Fruit fly (Drosophila melanogaster) whole organism, embryonic: ENCODE measurements around the gene Bug22.

Experiments
- B-H2 ChIP-seq: fragments of 200-800 bp; sonication (Bioruptor generic); optimal IDR thresholded peaks from 2 replicates; lab custom pipeline; 2018; ENCODE audit warnings: missing biosample characterization, mild to moderate bottlenecking, missing genetic modification characterization
- BtbVII ChIP-seq: fragments of 200-800 bp; sonication (Bioruptor generic); optimal IDR thresholded peaks from 3 replicates; lab custom pipeline; 2017; ENCODE audit warnings: missing biosample characterization, mild to moderate bottlenecking, missing genetic modification characterization
- CG12219 ChIP-seq: fragments of 200-800 bp; sonication (Bioruptor generic); optimal IDR thresholded peaks from 3 replicates; lab custom pipeline; 2018; ENCODE audit warnings: missing biosample characterization, mild to moderate bottlenecking, missing genetic modification characterization
- CG14710 ChIP-seq: fragments of 200-800 bp; sonication (Bioruptor generic); optimal IDR thresholded peaks from 3 replicates; lab custom pipeline; 2019; ENCODE audit warnings: missing biosample characterization, mild to moderate bottlenecking, missing genetic modification characterization, moderate library complexity
- CG16863 ChIP-seq: fragments of 200-800 bp; sonication (Bioruptor generic); optimal IDR thresholded peaks from 3 replicates; lab custom pipeline; 2016; ENCODE audit warnings: missing biosample characterization, missing genetic modification characterization
- CG17568 ChIP-seq: fragments of 200-800 bp; sonication (Bioruptor generic); optimal IDR thresholded peaks from 2 replicates; lab custom pipeline; 2018; ENCODE audit warnings: missing biosample characterization, mild to moderate bottlenecking, missing genetic modification characterization, moderate library complexity
- CG17612 ChIP-seq: fragments of 200-800 bp; sonication (Bioruptor generic); IDR thresholded peaks from 2 replicates; pipeline ENCODE4 v1.3.6; 2022; ENCODE audit warnings: missing biosample characterization, missing genetic modification characterization
- CG17802 ChIP-seq: fragments of 200-800 bp; sonication (Bioruptor generic); optimal IDR thresholded peaks from 2 replicates; lab custom pipeline; 2018; ENCODE audit warnings: missing biosample characterization, mild to moderate bottlenecking, missing genetic modification characterization, moderate library complexity
- CG18262 ChIP-seq: fragments of 200-800 bp; optimal IDR thresholded peaks from 3 replicates; lab custom pipeline; 2019; ENCODE audit warnings: missing biosample characterization, mild to moderate bottlenecking, missing genetic modification characterization, moderate library complexity
- CG18764 ChIP-seq: fragments of 200-800 bp; sonication (Bioruptor generic); optimal IDR thresholded peaks from 3 replicates; lab custom pipeline; 2016; ENCODE audit warnings: missing biosample characterization, missing genetic modification characterization
- CG32532 ChIP-seq: fragments of 200-800 bp; sonication (Bioruptor generic); IDR thresholded peaks from 2 replicates; pipeline ENCODE4 v1.3.6; 2022; ENCODE audit warnings: missing biosample characterization, missing genetic modification characterization
- CG4854 ChIP-seq: fragments of 200-800 bp; sonication (Bioruptor generic); optimal IDR thresholded peaks from 2 replicates; lab custom pipeline; 2016; ENCODE audit warnings: missing biosample characterization, missing genetic modification characterization, inconsistent platforms
- CG5180 ChIP-seq: fragments of 200-800 bp; sonication (Bioruptor generic); optimal IDR thresholded peaks from 3 replicates; lab custom pipeline; 2017; ENCODE audit warnings: missing biosample characterization, missing genetic modification characterization, mild to moderate bottlenecking, moderate library complexity, missing genetic modification reagents
- CG6654 ChIP-seq: fragments of 200-800 bp; sonication (Bioruptor generic); optimal IDR thresholded peaks from 2 replicates; lab custom pipeline; 2017; ENCODE audit warnings: missing biosample characterization, mild to moderate bottlenecking, missing genetic modification characterization
- CG6689 ChIP-seq: fragments of 200-800 bp; sonication (Bioruptor generic); IDR thresholded peaks from 2 replicates; pipeline ENCODE4 v1.3.6; 2022; ENCODE audit warnings: missing biosample characterization, missing genetic modification characterization
- CG7556 ChIP-seq: fragments of 200-800 bp; sonication (Bioruptor generic); optimal IDR thresholded peaks from 2 replicates; lab custom pipeline; 2017; ENCODE audit warnings: missing biosample characterization, mild to moderate bottlenecking, missing genetic modification characterization
- CG8281 ChIP-seq: fragments of 200-800 bp; sonication (Bioruptor generic); optimal IDR thresholded peaks from 2 replicates; lab custom pipeline; 2018; ENCODE audit warnings: missing biosample characterization, mild to moderate bottlenecking, missing genetic modification characterization, moderate library complexity
- CG8765 ChIP-seq: fragments of 200-800 bp; sonication (Bioruptor generic); IDR thresholded peaks from 2 replicates; pipeline ENCODE4 v1.3.6; 2022; ENCODE audit warnings: missing biosample characterization, missing genetic modification characterization
- CG8944 ChIP-seq: fragments of 200-800 bp; sonication (Bioruptor generic); optimal IDR thresholded peaks from 3 replicates; lab custom pipeline; 2016; ENCODE audit warnings: missing biosample characterization, missing genetic modification characterization
- CkIIα-i1 ChIP-seq: fragments of 200-800 bp; sonication (Bioruptor generic); IDR thresholded peaks from 2 replicates; pipeline ENCODE4 v1.3.6; 2022; ENCODE audit warnings: missing biosample characterization, missing genetic modification characterization
- CoRest ChIP-seq: fragments of 200-800 bp; sonication (Bioruptor generic); optimal IDR thresholded peaks from 3 replicates; lab custom pipeline; 2018; ENCODE audit warnings: missing biosample characterization, mild to moderate bottlenecking, missing genetic modification characterization, moderate library complexity
- D19B ChIP-seq: fragments of 200-800 bp; sonication (Bioruptor generic); optimal IDR thresholded peaks from 2 replicates; lab custom pipeline; 2017; ENCODE audit warnings: missing biosample characterization, mild to moderate bottlenecking, missing genetic modification characterization
- Fer2 ChIP-seq: fragments of 200-800 bp; sonication (Bioruptor generic); optimal IDR thresholded peaks from 2 replicates; lab custom pipeline; 2018; ENCODE audit warnings: missing biosample characterization, mild to moderate bottlenecking, missing genetic modification characterization, moderate library complexity
- Fer3 ChIP-seq: fragments of 200-800 bp; sonication (Bioruptor generic); optimal IDR thresholded peaks from 2 replicates; lab custom pipeline; 2018; ENCODE audit warnings: missing biosample characterization, mild to moderate bottlenecking, missing genetic modification characterization, moderate library complexity
- GATAe ChIP-seq: fragments of 200-800 bp; sonication (Bioruptor generic); conservative IDR thresholded peaks from 2 replicates; pipeline ENCODE4 v1.3.6; 2022; ENCODE audit warnings: missing biosample characterization, missing genetic modification characterization
- Gug ChIP-seq: fragments of 200-800 bp; sonication (Bioruptor generic); IDR thresholded peaks from 4 replicates; pipeline ENCODE4 v1.3.6; 2022; ENCODE audit warnings: missing biosample characterization, missing genetic modification characterization
- Hr78 ChIP-seq, 2 experiments: fragments of 200-800 bp in 1 of 2; fragments of >200 bp in 1 of 2; sonication (Bioruptor generic) in 1 of 2; optimal IDR thresholded peaks; 2 replicates each; lab custom pipeline; 2017 to 2019; ENCODE audit warnings: missing biosample characterization in 2 of 2, missing genetic modification characterization in 2 of 2, mild to moderate bottlenecking in 1 of 2, moderate library complexity in 1 of 2
- MBD-R2 ChIP-seq: fragments of 200-800 bp; sonication (Bioruptor generic); IDR thresholded peaks from 2 replicates; pipeline ENCODE4 v1.3.6; 2022; ENCODE audit warnings: missing biosample characterization, missing genetic modification characterization
- PHDP ChIP-seq: fragments of 200-800 bp; sonication (Bioruptor generic); optimal IDR thresholded peaks from 3 replicates; lab custom pipeline; 2018; ENCODE audit warnings: missing biosample characterization, mild to moderate bottlenecking, missing genetic modification characterization, moderate library complexity
- Pdp1 ChIP-seq, 2 experiments: fragments of 200-800 bp; sonication (Bioruptor generic); optimal IDR thresholded peaks; 3 replicates each; lab custom pipeline; 2016; ENCODE audit warnings: missing biosample characterization in 2 of 2, missing genetic modification characterization in 2 of 2, mild to moderate bottlenecking in 1 of 2, moderate library complexity in 1 of 2
- Xrp1 ChIP-seq: fragments of 200-800 bp; sonication (Bioruptor generic); IDR thresholded peaks from 2 replicates; pipeline ENCODE4 v1.3.6; 2022; ENCODE audit warnings: missing biosample characterization, missing genetic modification characterization
- cas ChIP-seq: fragments of 200-800 bp; sonication (Bioruptor generic); IDR thresholded peaks from 2 replicates; pipeline ENCODE4 v1.3.6; 2022; ENCODE audit warnings: missing biosample characterization, missing genetic modification characterization
- corto ChIP-seq: fragments of 200-800 bp; sonication (Bioruptor generic); optimal IDR thresholded peaks from 2 replicates; lab custom pipeline; 2016; ENCODE audit warnings: missing biosample characterization, mild to moderate bottlenecking, missing genetic modification characterization, moderate library complexity
- crol ChIP-seq: fragments of 200-800 bp; sonication (Bioruptor generic); IDR thresholded peaks from 2 replicates; pipeline ENCODE4 v1.3.6; 2022; ENCODE audit warnings: missing biosample characterization, missing genetic modification characterization
- gcm2 ChIP-seq: fragments of 200-800 bp; sonication (Bioruptor generic); optimal IDR thresholded peaks from 2 replicates; lab custom pipeline; 2016; ENCODE audit warnings: missing biosample characterization, missing genetic modification characterization
- her ChIP-seq: fragments of 200-800 bp; sonication (Bioruptor generic); optimal IDR thresholded peaks from 2 replicates; lab custom pipeline; 2016; ENCODE audit warnings: missing biosample characterization, missing genetic modification characterization
- jigr1 ChIP-seq: fragments of 200-800 bp; sonication (Bioruptor generic); IDR thresholded peaks from 3 replicates; pipeline ENCODE4 v1.3.6; 2022; ENCODE audit warnings: missing biosample characterization, missing genetic modification characterization
- kah ChIP-seq: fragments of 200-800 bp; sonication (Bioruptor generic); optimal IDR thresholded peaks from 2 replicates; lab custom pipeline; 2018; ENCODE audit warnings: missing biosample characterization, mild to moderate bottlenecking, missing genetic modification characterization
- lbe ChIP-seq: fragments of 200-800 bp; sonication (Bioruptor generic); optimal IDR thresholded peaks from 2 replicates; lab custom pipeline; 2016; ENCODE audit warnings: missing biosample characterization, mild to moderate bottlenecking, missing genetic modification characterization
- lilli ChIP-seq: fragments of 200-800 bp; sonication (Bioruptor generic); optimal IDR thresholded peaks from 3 replicates; lab custom pipeline; 2016; ENCODE audit warnings: missing biosample characterization, missing genetic modification characterization
- mld ChIP-seq: fragments of 200-800 bp; sonication (Bioruptor generic); IDR thresholded peaks from 3 replicates; pipeline ENCODE4 v1.3.6; 2022; ENCODE audit warnings: missing biosample characterization, missing genetic modification characterization; ENCODE audit not compliant: partially characterized antibody
- org-1 ChIP-seq: fragments of 200-800 bp; sonication (Bioruptor generic); optimal IDR thresholded peaks from 2 replicates; lab custom pipeline; 2017; ENCODE audit warnings: missing biosample characterization, missing genetic modification characterization
- pfk ChIP-seq: fragments of 200-800 bp; sonication (Bioruptor generic); optimal IDR thresholded peaks from 2 replicates; lab custom pipeline; 2018; ENCODE audit warnings: missing biosample characterization, mild to moderate bottlenecking, missing genetic modification characterization, moderate library complexity
- rib ChIP-seq: fragments of 200-800 bp; sonication (Bioruptor generic); IDR thresholded peaks from 2 replicates; pipeline ENCODE4 v1.3.6; 2022; ENCODE audit warnings: missing biosample characterization, missing genetic modification characterization
- sd ChIP-seq: fragments of 200-800 bp; sonication (Bioruptor generic); optimal IDR thresholded peaks from 3 replicates; lab custom pipeline; 2018; ENCODE audit warnings: missing biosample characterization, mild to moderate bottlenecking, missing genetic modification characterization, moderate library complexity
- shn ChIP-seq: fragments of 200-800 bp; sonication (Bioruptor generic); optimal IDR thresholded peaks from 3 replicates; lab custom pipeline; 2016; ENCODE audit warnings: missing biosample characterization, missing genetic modification characterization
- slou ChIP-seq: fragments of 200-800 bp; sonication (Bioruptor generic); optimal IDR thresholded peaks from 3 replicates; lab custom pipeline; 2016; ENCODE audit warnings: missing biosample characterization, missing genetic modification characterization
- unc-4 ChIP-seq: fragments of 200-800 bp; sonication (Bioruptor generic); IDR thresholded peaks from 2 replicates; pipeline ENCODE4 v1.3.6; 2022; ENCODE audit warnings: missing biosample characterization, missing genetic modification characterization; ENCODE audit not compliant: partially characterized antibody
- usp ChIP-seq: fragments of >200 bp; optimal IDR thresholded peaks from 2 replicates; lab custom pipeline; 2017; ENCODE audit warnings: missing biosample characterization, missing genetic modification characterization
- wor ChIP-seq: fragments of 200-800 bp; sonication (Bioruptor generic); IDR thresholded peaks from 2 replicates; pipeline ENCODE4 v1.3.6; 2022; ENCODE audit warnings: missing biosample characterization, missing genetic modification characterization
- z ChIP-seq: fragments of 200-800 bp; sonication (Bioruptor generic); IDR thresholded peaks from 3 replicates; pipeline ENCODE4 v1.3.6; 2022; ENCODE audit warnings: missing biosample characterization, missing genetic modification characterization

Bug22 gene

DNA sequence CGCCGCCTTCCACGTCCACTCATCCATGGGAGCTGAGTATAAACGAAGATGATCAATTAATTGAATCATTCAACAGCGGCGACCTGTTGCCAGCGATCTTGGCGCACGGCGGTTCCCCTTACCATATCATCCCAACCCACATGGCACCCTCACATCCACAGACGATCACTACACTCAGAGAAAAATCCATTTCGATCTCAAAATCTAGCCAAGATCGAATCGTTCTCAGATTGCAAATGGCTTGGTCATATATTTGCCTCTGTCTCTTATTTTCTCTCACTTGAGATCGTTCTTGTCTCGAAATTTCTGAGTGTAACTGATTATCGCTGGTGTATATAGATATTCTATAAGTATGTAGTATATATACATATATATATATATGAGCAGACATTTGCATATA, 37.7 kb upstream of the Bug22 start (continued):
- 0 out of 2 replicates have a peak, but pooled peaks have one; percentile 18 for TF ChIP-seq CG6689 (GFP tag; lab: Robert Waterston, UW)
- peak; percentile 43; the same call in 1 of the 2 replicates for TF ChIP-seq CG17612 (GFP tag; lab: Robert Waterston, UW)
- no peak for TF ChIP-seq sd (tag; lab: Kevin White, UChicago)
- peak; percentile 38 for TF ChIP-seq CG17802 (tag; lab: Kevin White, UChicago)
- TF ChIP-seq Pdp1 (GFP tag; optimal IDR thresholded peaks at IDR 0.05; lab: Kevin White, UChicago), result peak in 1 of 2 experiments; percentile 49
- peak; percentile 82 for TF ChIP-seq CG32532 (GFP tag; lab: Robert Waterston, UW)
- TF ChIP-seq lilli, result peak; percentile 52
- TF ChIP-seq CG7556 (GFP tag; lab: Kevin White, UChicago), result peak; percentile 15
- peak; percentile 52 for TF ChIP-seq CG18262
- no peak for TF ChIP-seq cas (GFP tag; lab: Robert Waterston, UW)
- peak; percentile 64 for TF ChIP-seq Xrp1 (GFP tag; lab: Robert Waterston, UW)
- TF ChIP-seq corto (GFP tag; lab: Kevin White, UChicago), result no peak
- TF ChIP-seq BtbVII (GFP tag; lab: Kevin White, UChicago), result peak; percentile 18
- peak; percentile 7 for TF ChIP-seq CG14710 (tag; lab: Kevin White, UChicago)
- peak; percentile 12 for TF ChIP-seq D19B (GFP tag; lab: Kevin White, UChicago)
- TF ChIP-seq rib (GFP tag; lab: Robert Waterston, UW), result no peak
- no peak for TF ChIP-seq unc-4 (GFP tag; lab: Robert Waterston, UW)
- no peak; the same call in 1 of the 2 replicates for TF ChIP-seq CkIIα-i1 (GFP tag; lab: Robert Waterston, UW)
- peak; percentile 90 for TF ChIP-seq kah (GFP tag; lab: Kevin White, UChicago)
- peak; percentile 38 for TF ChIP-seq CG12219 (GFP tag; lab: Kevin White, UChicago)
- TF ChIP-seq CG5180, result peak; percentile 28
- TF ChIP-seq CoRest (tag; lab: Kevin White, UChicago), result peak; percentile 63
- peak; percentile 3 for TF ChIP-seq CG8281
- no peak for TF ChIP-seq CG4854 (GFP tag; lab: Kevin White, UChicago)
- TF ChIP-seq Hr78 (GFP tag; optimal IDR thresholded peaks at IDR 0.05; lab: Kevin White, UChicago), result peak in 1 of 2 experiments; percentile 4
- TF ChIP-seq gcm2 (GFP tag; lab: Kevin White, UChicago), result no peak
- peak; percentile 59 for TF ChIP-seq PHDP (tag; lab: Kevin White, UChicago)
- no peak for TF ChIP-seq z (GFP tag; lab: Robert Waterston, UW)
- TF ChIP-seq CG8765 (GFP tag; lab: Robert Waterston, UW), result no peak
- TF ChIP-seq usp, result no peak
- no peak for TF ChIP-seq MBD-R2 (GFP tag; lab: Robert Waterston, UW)
- no peak for TF ChIP-seq crol (GFP tag; lab: Robert Waterston, UW)
- no peak for TF ChIP-seq GATAe (GFP tag; lab: Robert Waterston, UW)
- TF ChIP-seq Fer3 (tag; lab: Kevin White, UChicago), result peak; percentile 69
- peak; percentile 20 for TF ChIP-seq org-1 (GFP tag; lab: Kevin White, UChicago)
- TF ChIP-seq shn (GFP tag; lab: Kevin White, UChicago), result no peak
- TF ChIP-seq pfk (GFP tag; lab: Kevin White, UChicago), result no peak
- peak; percentile 25 for TF ChIP-seq Fer2 (tag; lab: Kevin White, UChicago)
- no peak for TF ChIP-seq lbe
- TF ChIP-seq CG18764 (GFP tag; lab: Kevin White, UChicago), result no peak
- TF ChIP-seq CG16863 (GFP tag; lab: Kevin White, UChicago), result peak; percentile 8
- TF ChIP-seq CG17568 (GFP tag; lab: Kevin White, UChicago), result peak; percentile 34
- peak; percentile 8 for TF ChIP-seq CG8944 (GFP tag; lab: Kevin White, UChicago)
- TF ChIP-seq mld (GFP tag; lab: Robert Waterston, UW), result no peak
- peak; percentile 18 for TF ChIP-seq her
- TF ChIP-seq Gug (GFP tag; lab: Robert Waterston, UW), result peak; percentile 41; the same call in 2 of the 4 replicates
- TF ChIP-seq jigr1 (GFP tag; lab: Robert Waterston, UW), result no peak
- TF ChIP-seq B-H2, result peak; percentile 27
- no peak for TF ChIP-seq wor (GFP tag; lab: Robert Waterston, UW)
- no peak for TF ChIP-seq slou
- TF ChIP-seq CG6654 (GFP tag; lab: Kevin White, UChicago), result peak; percentile 15
